Worm (Caenorhabditis elegans): ENCODE results near the gene cyd-1.

DNA sequence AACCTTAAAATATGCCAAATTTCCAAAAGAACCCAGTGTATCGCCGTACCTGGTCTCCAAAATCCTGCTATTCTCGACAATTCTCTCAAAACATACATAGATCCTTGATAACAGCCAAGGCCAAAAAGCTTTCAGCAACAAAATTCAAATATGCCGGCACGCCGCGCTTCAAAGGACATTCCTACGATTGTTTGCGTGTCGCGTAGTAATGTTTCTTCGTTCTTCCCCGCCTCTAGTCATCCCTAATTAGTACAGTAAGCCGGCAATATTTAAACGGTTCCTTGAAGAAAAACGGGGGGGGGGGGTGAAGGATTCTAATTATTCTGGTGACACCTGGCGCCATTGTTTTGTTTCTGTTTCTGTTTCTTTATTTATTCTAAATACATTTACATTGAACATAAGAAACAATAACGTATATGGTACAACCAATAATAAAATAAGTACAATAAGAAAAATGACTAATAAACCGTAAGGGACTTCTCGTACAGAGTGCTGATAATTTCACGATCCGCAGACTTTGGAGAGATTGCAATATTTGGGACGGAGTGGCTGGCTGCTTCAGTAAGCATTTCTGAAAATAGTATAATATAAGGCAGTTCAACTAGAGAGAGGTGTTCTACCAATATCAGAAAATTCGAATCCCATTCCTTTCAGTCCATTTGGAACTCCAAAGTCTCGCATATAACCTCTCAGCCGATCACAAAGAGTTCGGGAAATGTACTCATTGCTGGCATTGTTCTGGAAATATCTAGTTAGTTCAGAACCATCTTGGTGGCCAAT, 13.8 kb downstream of the cyd-1 start:
- no peak for TF ChIP-seq lin-11 (tag; optimal IDR thresholded peaks at IDR 0.05)
- TF ChIP-seq blmp-1 (tag; optimal IDR thresholded peaks at IDR 0.05; ENCODE audit: insufficient read depth) = no peak
- no peak for TF ChIP-seq ama-1 (optimal IDR thresholded peaks at IDR 0.05)
- TF ChIP-seq unc-62 (GFP tag; optimal IDR thresholded peaks at IDR 0.05) = no peak
